Fruit fly (Drosophila melanogaster): Measurements from ENCODE around the gene CG31626.

Gene CG31626

DNA sequence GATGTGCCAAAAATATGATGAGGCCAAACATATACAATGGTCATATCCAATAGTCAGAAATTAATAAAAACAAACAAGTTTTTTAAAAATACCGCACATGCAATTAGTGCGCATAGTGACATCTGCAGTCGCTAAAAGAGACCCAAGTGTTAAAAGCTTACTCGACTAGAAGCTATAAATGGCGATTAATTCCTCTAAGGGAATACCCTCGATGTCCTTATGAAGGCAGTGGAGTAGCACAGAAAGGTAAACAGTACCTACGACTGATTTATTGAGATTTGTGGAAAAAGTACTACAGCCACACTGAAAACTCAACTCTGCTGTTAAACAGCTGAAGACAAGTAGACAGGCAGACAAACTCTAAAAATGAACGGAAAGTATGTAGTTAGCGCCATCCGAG, 24.3 kb upstream of the CG31626 start (continued):
- TF ChIP-seq z (GFP tag; IDR thresholded peaks at IDR 0.05) (no peak), CG7271 (tag; optimal IDR thresholded peaks at IDR 0.05) (no peak), ewg (GFP tag; optimal IDR thresholded peaks at IDR 0.05) (no peak), CG10959 (GFP tag; IDR thresholded peaks at IDR 0.05) (no peak), CG10654 (GFP tag; optimal IDR thresholded peaks at IDR 0.05) (no peak), pzg (GFP tag; optimal IDR thresholded peaks at IDR 0.05) (peak; percentile 77), MBD-R2 (GFP tag; IDR thresholded peaks at IDR 0.05) (0 out of 2 replicates have a peak, but pooled peaks have one; percentile 48), dysf (GFP tag; IDR thresholded peaks at IDR 0.05) (no peak), row (GFP tag; IDR thresholded peaks at IDR 0.05) (peak; percentile 64; the same call in 1 of the 3 replicates), Hr51 (GFP tag; optimal IDR thresholded peaks at IDR 0.05) (peak in 1 of 2 experiments; percentile 20), Dip2 (GFP tag; IDR thresholded peaks at IDR 0.05) (no peak), Hmx (GFP tag; optimal IDR thresholded peaks at IDR 0.05) (no peak), Stat92E (GFP tag; optimal IDR thresholded peaks at IDR 0.05) (no peak), Adf1 (GFP tag; IDR thresholded peaks at IDR 0.05) (no peak), CG32772 (GFP tag; IDR thresholded peaks at IDR 0.05) (no peak), PHDP (tag; optimal IDR thresholded peaks at IDR 0.05) (peak; percentile 21), CG18011 (GFP tag; optimal IDR thresholded peaks at IDR 0.05) (no peak), fd3F (GFP tag; optimal IDR thresholded peaks at IDR 0.05) (no peak), sd (tag; optimal IDR thresholded peaks at IDR 0.05) (no peak), CG12155 (GFP tag; optimal IDR thresholded peaks at IDR 0.05) (no peak), CG7357 (GFP tag; IDR thresholded peaks at IDR 0.05) (0 out of 3 replicates have a peak, but pooled peaks have one; percentile 38), CG14710 (tag; optimal IDR thresholded peaks at IDR 0.05) (peak; percentile 68), CG17328 (GFP tag; IDR thresholded peaks at IDR 0.05) (no peak), CG34224 (GFP tag; IDR thresholded peaks at IDR 0.05; ENCODE audit: partially characterized antibody) (peak; percentile 29; the same call in 1 of the 3 replicates), CG15696 (tag; optimal IDR thresholded peaks at IDR 0.05) (peak; percentile 28), CG12299 (tag; optimal IDR thresholded peaks at IDR 0.05) (no peak), maf-S (GFP tag; optimal IDR thresholded peaks at IDR 0.05) (peak; percentile 12), Mad (GFP tag; optimal IDR thresholded peaks at IDR 0.05) (no peak), CG8924 (tag; optimal IDR thresholded peaks at IDR 0.05) (peak; percentile 7), Side (GFP tag; optimal IDR thresholded peaks at IDR 0.05) (peak; percentile 9), vnd (GFP tag; IDR thresholded peaks at IDR 0.05; ENCODE audit: partially characterized antibody) (no peak), usp (GFP tag; optimal IDR thresholded peaks at IDR 0.05) (no peak), CG7556 (GFP tag; optimal IDR thresholded peaks at IDR 0.05) (no peak), CG10321 (GFP tag; IDR thresholded peaks at IDR 0.05) (no peak), bsh (GFP tag; optimal IDR thresholded peaks at IDR 0.05) (no peak), odd (GFP tag; optimal IDR thresholded peaks at IDR 0.05) (no peak), Hey (tag; optimal IDR thresholded peaks at IDR 0.05) (no peak), HLH54F (GFP tag; optimal IDR thresholded peaks at IDR 0.05) (peak; percentile 5), disco-r (GFP tag; optimal IDR thresholded peaks at IDR 0.05) (peak; percentile 37), Dip3 (GFP tag; optimal IDR thresholded peaks at IDR 0.05) (no peak), fru (optimal IDR thresholded peaks at IDR 0.05) (no peak), CG11093 (GFP tag; IDR thresholded peaks at IDR 0.05) (no peak), CG30431 (GFP tag; optimal IDR thresholded peaks at IDR 0.05) (no peak), trem (tag; optimal IDR thresholded peaks at IDR 0.05) (peak; percentile 53), yki (optimal IDR thresholded peaks at IDR 0.05) (no peak), CG7786 (GFP tag; optimal IDR thresholded peaks at IDR 0.05) (peak; percentile 28), Fer3 (tag; optimal IDR thresholded peaks at IDR 0.05) (peak; percentile 17), Dll (GFP tag; IDR thresholded peaks at IDR 0.05; ENCODE audit: partially characterized antibody) (no peak; the same call in 3 of the 4 replicates), CG9215 (GFP tag; IDR thresholded peaks at IDR 0.05) (no peak), Elba2 (GFP tag; optimal IDR thresholded peaks at IDR 0.05) (no peak), ems (GFP tag; optimal IDR thresholded peaks at IDR 0.05) (peak; percentile 36), E2f1 (GFP tag; IDR thresholded peaks at IDR 0.05) (no peak)

All from whole organism, embryonic.